Worm (Caenorhabditis elegans) whole organism, young adult: ENCODE results near the gene tab-1.
A peak's percentile ranks its signal among the peaks of the same experiment; 100 is the strongest.

Source experiments
- C17E4.6 ChIP-seq: fragments of 200-800 bp; sonication (Bioruptor generic); IDR thresholded peaks from 2 replicates; pipeline ENCODE4 v1.3.6; 2022; ENCODE audit warnings: missing genetic modification reagents, missing genetic modification characterization, missing compliant biosample characterization
- F49E8.2 ChIP-seq: sonication (generic microtip); optimal IDR thresholded peaks from 3 replicates; lab custom pipeline; 2017; ENCODE audit warnings: missing genetic modification characterization, mild to moderate bottlenecking, missing compliant biosample characterization, antibody characterized with exemption, moderate library complexity; ENCODE audit not compliant: insufficient read depth
- T07F8.4 ChIP-seq: sonication (generic microtip); optimal IDR thresholded peaks from 2 replicates; lab custom pipeline; 2016; ENCODE audit warnings: mild to moderate bottlenecking, missing genetic modification characterization, moderate library complexity, missing compliant biosample characterization
- Y53G8AR.9 ChIP-seq: fragments of 200-800 bp; sonication (Bioruptor generic); conservative IDR thresholded peaks from 2 replicates; pipeline ENCODE4 v1.3.6; 2022; ENCODE audit warnings: missing genetic modification reagents, missing genetic modification characterization, missing compliant biosample characterization
- Y95B8A.8 ChIP-seq: fragments of 200-800 bp; sonication (Bioruptor generic); IDR thresholded peaks from 2 replicates; pipeline ENCODE4 v1.3.6; 2022; ENCODE audit warnings: missing genetic modification reagents, missing genetic modification characterization, missing compliant biosample characterization
- akir-1 ChIP-seq: fragments of 200-800 bp; sonication (Bioruptor generic); optimal IDR thresholded peaks from 2 replicates; lab custom pipeline; 2018; ENCODE audit warnings: mild to moderate bottlenecking, missing genetic modification characterization, moderate library complexity, missing compliant biosample characterization
- aptf-2 ChIP-seq: fragments of 200-800 bp; sonication (Bioruptor generic); conservative IDR thresholded peaks from 2 replicates; pipeline ENCODE4 v1.3.6; 2022; ENCODE audit warnings: missing genetic modification reagents, missing genetic modification characterization, missing compliant biosample characterization
- atf-7 ChIP-seq: sonication (generic microtip); optimal IDR thresholded peaks from 2 replicates; lab custom pipeline; 2017; ENCODE audit warnings: mild to moderate bottlenecking, missing genetic modification characterization, missing compliant biosample characterization
- attf-5 ChIP-seq: fragments of 200-800 bp; sonication (Bioruptor generic); optimal IDR thresholded peaks from 2 replicates; lab custom pipeline; 2018; ENCODE audit warnings: mild to moderate bottlenecking, missing genetic modification characterization, missing compliant biosample characterization
- attf-6 ChIP-seq: fragments of 200-800 bp; sonication (Bioruptor generic); IDR thresholded peaks from 2 replicates; pipeline ENCODE4 v1.3.6; 2022; ENCODE audit warnings: missing genetic modification reagents, missing genetic modification characterization, missing compliant biosample characterization
- bed-1 ChIP-seq: fragments of 200-800 bp; sonication (Bioruptor generic); IDR thresholded peaks from 2 replicates; pipeline ENCODE4 v1.3.6; 2022; ENCODE audit warnings: missing genetic modification reagents, missing genetic modification characterization, missing compliant biosample characterization
- bed-2 ChIP-seq: fragments of 200-800 bp; sonication (Bioruptor generic); IDR thresholded peaks from 2 replicates; pipeline ENCODE4 v1.3.6; 2022; ENCODE audit warnings: missing genetic modification reagents, missing genetic modification characterization, missing compliant biosample characterization
- ccch-3 ChIP-seq: fragments of 200-800 bp; sonication (Bioruptor generic); optimal IDR thresholded peaks from 2 replicates; lab custom pipeline; 2018; ENCODE audit warnings: mild to moderate bottlenecking, missing genetic modification characterization, missing compliant biosample characterization
- cebp-1 ChIP-seq, 2 experiments: fragments of 200-800 bp in 1 of 2; sonication (Bioruptor generic) in 1 of 2; sonication (generic microtip) in 1 of 2; IDR thresholded peaks in 1 of 2; optimal IDR thresholded peaks in 1 of 2; 2 replicates each; pipeline versions ENCODE4 v1.3.6 to Lab custom; 2017 to 2022; ENCODE audit warnings: missing compliant biosample characterization in 2 of 2, missing genetic modification characterization in 2 of 2, mild to moderate bottlenecking in 1 of 2, missing genetic modification reagents in 1 of 2, moderate library complexity in 1 of 2
- ceh-91 ChIP-seq: fragments of 200-800 bp; sonication (Bioruptor generic); IDR thresholded peaks from 2 replicates; pipeline ENCODE4 v1.3.6; 2022; ENCODE audit warnings: missing genetic modification reagents, missing genetic modification characterization, missing compliant biosample characterization
- chd-7 ChIP-seq: sonication (generic microtip); optimal IDR thresholded peaks from 2 replicates; lab custom pipeline; 2016; ENCODE audit warnings: mild to moderate bottlenecking, missing genetic modification characterization, moderate library complexity, missing compliant biosample characterization
- die-1 ChIP-seq: sonication (generic microtip); optimal IDR thresholded peaks from 2 replicates; lab custom pipeline; 2016; ENCODE audit warnings: missing genotype, mild to moderate bottlenecking, missing genetic modification characterization, missing compliant biosample characterization
- dox-1 ChIP-seq: fragments of 200-800 bp; sonication (Bioruptor generic); IDR thresholded peaks from 2 replicates; pipeline ENCODE4 v1.3.6; 2022; ENCODE audit warnings: missing genetic modification reagents, missing genetic modification characterization, missing compliant biosample characterization
- dpl-1 ChIP-seq: fragments of 150-350 bp; optimal IDR thresholded peaks from 2 replicates; lab custom pipeline; 2014; ENCODE audit warnings: missing biosample characterization, missing genetic modification reagents, missing genetic modification characterization
- egrh-3 ChIP-seq: fragments of 200-800 bp; sonication (Bioruptor generic); IDR thresholded peaks from 2 replicates; pipeline ENCODE4 v1.3.6; 2022; ENCODE audit warnings: missing genetic modification reagents, missing genetic modification characterization, missing compliant biosample characterization
- ekl-4 ChIP-seq: fragments of 200-800 bp; sonication (Bioruptor generic); IDR thresholded peaks from 2 replicates; pipeline ENCODE4 v1.3.6; 2022; ENCODE audit warnings: missing genetic modification reagents, missing genetic modification characterization, missing compliant biosample characterization
- hlh-26 ChIP-seq: fragments of 200-800 bp; sonication (Bioruptor generic); conservative IDR thresholded peaks from 2 replicates; pipeline ENCODE4 v1.3.6; 2022; ENCODE audit warnings: missing genetic modification reagents, missing genetic modification characterization, missing compliant biosample characterization
- hmg-1.2 ChIP-seq: fragments of 200-800 bp; sonication (Bioruptor generic); IDR thresholded peaks from 2 replicates; pipeline ENCODE4 v1.3.6; 2022; ENCODE audit warnings: missing genetic modification reagents, missing genetic modification characterization, missing compliant biosample characterization
- let-526 ChIP-seq: fragments of 200-800 bp; sonication (Bioruptor generic); IDR thresholded peaks from 2 replicates; pipeline ENCODE4 v1.3.6; 2022; ENCODE audit warnings: missing genetic modification reagents, missing genetic modification characterization, missing compliant biosample characterization
- let-607 ChIP-seq, 2 experiments: fragments of 200-800 bp in 1 of 2; sonication (Bioruptor generic) in 1 of 2; sonication (generic microtip) in 1 of 2; optimal IDR thresholded peaks; 2 replicates each; lab custom pipeline; 2016 to 2018; ENCODE audit warnings: mild to moderate bottlenecking in 2 of 2, missing compliant biosample characterization in 2 of 2, missing genetic modification characterization in 2 of 2, moderate library complexity in 2 of 2, missing genotype in 1 of 2
- lin-54 ChIP-seq: fragments of 200-800 bp; sonication (Bioruptor generic); optimal IDR thresholded peaks from 2 replicates; lab custom pipeline; 2018; ENCODE audit warnings: mild to moderate bottlenecking, missing genetic modification characterization, missing compliant biosample characterization
- lsy-27 ChIP-seq: sonication (generic microtip); optimal IDR thresholded peaks from 2 replicates; lab custom pipeline; 2017; ENCODE audit warnings: missing genetic modification characterization, mild to moderate bottlenecking, missing compliant biosample characterization, antibody characterized with exemption, missing genotype, borderline replicate concordance; ENCODE audit not compliant: insufficient read depth
- madf-3 ChIP-seq: fragments of 200-800 bp; sonication (Bioruptor generic); IDR thresholded peaks from 2 replicates; pipeline ENCODE4 v1.3.6; 2022; ENCODE audit warnings: missing genetic modification reagents, missing genetic modification characterization, missing compliant biosample characterization
- madf-8 ChIP-seq: fragments of 200-800 bp; sonication (Bioruptor generic); conservative IDR thresholded peaks from 2 replicates; pipeline ENCODE4 v1.3.6; 2022; ENCODE audit warnings: missing genetic modification reagents, missing genetic modification characterization, missing compliant biosample characterization
- nhr-27 ChIP-seq: fragments of 200-800 bp; sonication (Bioruptor generic); optimal IDR thresholded peaks from 2 replicates; lab custom pipeline; 2018; ENCODE audit warnings: mild to moderate bottlenecking, missing genetic modification characterization, moderate library complexity, missing compliant biosample characterization
- nhr-80 ChIP-seq: sonication (generic microtip); optimal IDR thresholded peaks from 2 replicates; lab custom pipeline; 2016; ENCODE audit warnings: missing genetic modification characterization, missing compliant biosample characterization
- nhr-90 ChIP-seq: sonication (generic microtip); optimal IDR thresholded peaks from 2 replicates; lab custom pipeline; 2016; ENCODE audit warnings: missing genotype, mild to moderate bottlenecking, missing genetic modification characterization, missing compliant biosample characterization
- pbrm-1 ChIP-seq: fragments of 200-800 bp; sonication (Bioruptor generic); IDR thresholded peaks from 2 replicates; pipeline ENCODE4 v1.3.6; 2022; ENCODE audit warnings: missing genetic modification reagents, missing genetic modification characterization, missing compliant biosample characterization
- pha-4 ChIP-seq: fragments of 150-350 bp; sonication (generic microtip); optimal IDR thresholded peaks from 2 replicates; lab custom pipeline; 2014; ENCODE audit warnings: missing biosample characterization, missing genetic modification reagents, missing genetic modification characterization
- sdz-38 ChIP-seq: sonication (generic microtip); optimal IDR thresholded peaks from 2 replicates; lab custom pipeline; 2016; ENCODE audit warnings: missing genotype, missing genetic modification characterization, missing compliant biosample characterization
- snpc-3.4 ChIP-seq: sonication (generic microtip); optimal IDR thresholded peaks from 2 replicates; lab custom pipeline; 2017; ENCODE audit warnings: missing genetic modification characterization, mild to moderate bottlenecking, missing compliant biosample characterization, antibody characterized with exemption, moderate library complexity, missing genotype, missing genetic modification reagents
- tbx-9 ChIP-seq: sonication (generic microtip); optimal IDR thresholded peaks from 2 replicates; lab custom pipeline; 2016; ENCODE audit warnings: borderline replicate concordance, missing genetic modification characterization, inconsistent platforms, missing compliant biosample characterization
- tlf-1 ChIP-seq: fragments of 200-800 bp; sonication (Bioruptor generic); optimal IDR thresholded peaks from 2 replicates; lab custom pipeline; 2018; ENCODE audit warnings: mild to moderate bottlenecking, missing genetic modification characterization, missing compliant biosample characterization
- unc-62 ChIP-seq: fragments of 150-350 bp; optimal IDR thresholded peaks from 2 replicates; lab custom pipeline; 2014; ENCODE audit warnings: missing biosample characterization, missing genetic modification reagents, missing genetic modification characterization
- zfh-2 ChIP-seq: fragments of 200-800 bp; sonication (Bioruptor generic); conservative IDR thresholded peaks from 2 replicates; pipeline ENCODE4 v1.3.6; 2022; ENCODE audit warnings: missing genetic modification reagents, missing genetic modification characterization, missing compliant biosample characterization

The tab-1 gene

DNA sequence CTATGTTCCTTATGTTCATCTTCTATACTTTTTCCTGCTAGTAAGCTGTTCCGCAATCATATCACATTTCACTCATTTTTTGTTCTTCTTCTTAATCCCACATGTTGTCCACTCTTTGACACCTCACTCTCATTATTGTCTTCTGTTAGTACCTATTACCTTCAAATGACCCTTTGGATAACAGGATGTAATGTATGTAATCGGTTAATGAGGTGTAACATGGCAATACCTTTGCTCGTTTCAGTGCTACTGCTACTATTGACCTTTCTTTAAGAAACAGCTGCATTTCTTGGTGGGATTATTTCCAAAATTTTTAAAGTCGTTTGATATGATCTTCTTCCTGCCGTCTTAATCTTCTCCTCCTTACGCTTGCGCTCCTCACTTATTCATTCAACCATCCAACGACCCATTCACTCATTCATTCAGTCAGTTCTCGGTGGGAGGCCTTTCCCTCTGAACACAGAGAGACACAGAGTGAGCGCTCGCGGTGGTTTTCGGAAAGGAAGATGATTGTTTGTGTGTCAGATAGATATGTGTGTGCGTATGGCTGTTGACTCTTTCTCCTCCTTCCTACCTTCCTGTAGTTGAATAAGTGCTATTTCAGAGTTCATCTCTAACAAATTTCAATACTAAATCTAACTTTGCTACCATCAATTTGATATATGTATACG is 28.5 kb downstream of the tab-1 start:
- no peak for TF ChIP-seq nhr-27 (tag; lab: Kevin White, UChicago)
- no peak for TF ChIP-seq hlh-26 (GFP tag; lab: Robert Waterston, UW)
- no peak for TF ChIP-seq pha-4 (tag; lab: Kevin White, UChicago)
- TF ChIP-seq ekl-4 = no peak
- TF ChIP-seq F49E8.2 (tag; lab: Kevin White, UChicago) = no peak
- TF ChIP-seq bed-2 = no peak
- no peak for TF ChIP-seq ceh-91 (GFP tag; lab: Robert Waterston, UW)
- no peak for TF ChIP-seq chd-7 (tag; lab: Kevin White, UChicago)
- TF ChIP-seq lin-54 = no peak
- TF ChIP-seq tlf-1 = no peak

DNA sequence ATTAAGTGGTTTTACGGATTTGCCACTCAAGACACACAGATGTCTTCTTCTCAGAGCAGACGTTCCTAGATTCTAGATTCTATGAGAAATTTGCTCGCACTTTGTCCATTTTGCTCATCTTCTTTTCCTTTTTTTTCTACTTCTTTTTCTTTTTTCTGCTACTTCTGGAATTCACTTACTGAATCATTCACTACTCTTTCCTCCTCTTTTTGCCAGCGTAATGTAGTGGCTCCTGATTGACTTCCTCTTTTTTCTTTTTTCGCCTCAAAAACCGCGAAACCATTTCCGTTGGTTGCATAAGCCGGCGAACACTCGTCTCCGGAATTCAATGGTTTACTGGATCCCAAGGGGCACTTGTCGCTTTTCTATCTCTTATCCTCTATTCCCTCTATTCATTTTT is 29.1 kb downstream of the tab-1 start:
- TF ChIP-seq lsy-27 (no peak), let-526 (GFP tag; lab: Robert Waterston, UW) (no peak), attf-6 (GFP tag; lab: Robert Waterston, UW) (no peak), bed-2 (no peak), Y53G8AR.9 (GFP tag; lab: Robert Waterston, UW) (no peak), akir-1 (GFP tag; lab: Kevin White, UChicago) (no peak), atf-7 (tag; lab: Kevin White, UChicago) (no peak), madf-8 (GFP tag; lab: Robert Waterston, UW) (no peak), ccch-3 (no peak), bed-1 (GFP tag; lab: Robert Waterston, UW) (no peak), C17E4.6 (GFP tag; lab: Robert Waterston, UW) (no peak)

DNA sequence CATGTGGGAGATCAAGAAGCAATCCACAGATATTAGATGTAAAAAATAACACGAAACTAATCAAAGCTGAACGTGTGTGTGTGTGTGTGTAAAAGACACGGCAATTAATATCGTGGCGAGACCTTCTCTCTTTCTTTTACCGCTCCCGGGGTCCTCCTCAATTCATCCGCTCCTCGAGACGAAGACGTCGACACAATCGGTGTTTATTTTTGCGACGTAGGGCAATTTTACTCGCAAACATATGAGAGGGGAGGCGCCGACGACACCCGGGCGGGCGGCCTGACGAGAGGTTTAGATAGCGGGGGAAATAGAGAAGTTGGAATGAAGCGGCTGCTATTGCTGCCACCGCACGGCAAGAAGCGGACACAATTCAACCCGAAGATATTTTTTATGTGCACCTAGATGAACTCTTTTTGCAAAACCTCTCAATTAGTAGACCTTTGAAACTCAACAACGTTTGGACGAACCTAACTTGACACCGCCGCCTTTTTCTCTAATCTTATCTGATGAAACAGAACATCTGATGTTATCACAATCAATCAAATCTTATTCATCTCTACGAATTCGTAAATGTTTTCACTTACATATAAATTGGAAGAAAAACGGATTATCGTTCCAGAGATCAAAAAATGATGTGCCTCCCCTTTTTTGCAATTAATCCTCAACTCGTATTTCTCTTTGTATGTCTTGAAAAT is 29.7 kb downstream of the tab-1 start:
- TF ChIP-seq tlf-1 = no peak
- TF ChIP-seq zfh-2 (GFP tag; lab: Robert Waterston, UW) = peak; percentile 50; the same call in 1 of the 2 replicates
- TF ChIP-seq tbx-9 (tag; lab: Kevin White, UChicago) = no peak

DNA sequence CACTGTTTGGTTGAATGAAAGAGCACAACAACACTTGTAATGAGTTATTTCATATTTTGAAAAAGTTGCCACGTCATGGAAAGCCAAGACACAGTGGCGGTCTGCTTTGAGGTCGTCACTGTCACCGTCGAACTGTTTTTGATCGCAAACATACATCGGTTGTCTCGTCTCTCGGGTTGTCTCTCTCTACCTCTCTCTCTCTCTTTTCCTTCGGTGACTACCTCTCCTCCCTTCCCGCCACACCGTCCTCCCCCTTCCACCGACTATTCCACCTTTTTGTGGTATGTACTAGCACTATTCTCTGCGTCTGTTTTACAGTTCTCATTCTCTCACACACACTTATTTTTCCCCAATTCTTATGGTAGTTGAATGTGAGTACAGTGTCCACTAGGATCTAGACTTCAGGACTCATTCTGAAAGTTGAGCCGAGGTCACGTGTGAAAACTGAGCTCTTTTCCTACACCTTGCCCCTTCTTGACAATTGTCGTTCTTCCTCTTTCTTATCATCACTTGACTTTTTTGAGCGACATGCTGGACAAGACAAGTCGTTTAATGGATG is 30.7 kb downstream of the tab-1 start:
- peak; percentile 5 for TF ChIP-seq atf-7 (tag; lab: Kevin White, UChicago)
- peak; percentile 70 for TF ChIP-seq dox-1 (GFP tag; lab: Robert Waterston, UW)
- TF ChIP-seq nhr-80 (tag; lab: Kevin White, UChicago) = peak; percentile 87
- peak; percentile 20 for TF ChIP-seq unc-62 (GFP tag; lab: Kevin White, UChicago)
- no peak for TF ChIP-seq sdz-38 (tag; lab: Kevin White, UChicago)
- peak; percentile 16 for TF ChIP-seq nhr-90 (tag; lab: Kevin White, UChicago)
- no peak for TF ChIP-seq dpl-1 (GFP tag; lab: Kevin White, UChicago)
- no peak for TF ChIP-seq madf-3 (GFP tag; lab: Robert Waterston, UW)
- TF ChIP-seq pbrm-1 = no peak
- no peak for TF ChIP-seq Y53G8AR.9 (GFP tag; lab: Robert Waterston, UW)
- TF ChIP-seq die-1 (tag; lab: Kevin White, UChicago) = no peak
- TF ChIP-seq zfh-2 (GFP tag; lab: Robert Waterston, UW) = peak; percentile 67
- TF ChIP-seq T07F8.4 (tag; lab: Kevin White, UChicago) = no peak
- TF ChIP-seq cebp-1 (GFP tag; IDR thresholded peaks at IDR 0.05; lab: Robert Waterston, UW) = no peak
- TF ChIP-seq cebp-1 (tag; optimal IDR thresholded peaks at IDR 0.05; lab: Kevin White, UChicago) = peak; percentile 45
- no peak for TF ChIP-seq pha-4 (tag; lab: Kevin White, UChicago)
- TF ChIP-seq Y95B8A.8 (GFP tag; lab: Robert Waterston, UW) = no peak
- peak; percentile 64 for TF ChIP-seq egrh-3 (GFP tag; lab: Robert Waterston, UW)
- TF ChIP-seq hmg-1.2 = peak; percentile 24; the same call in 1 of the 2 replicates
- no peak for TF ChIP-seq let-607 (tag; optimal IDR thresholded peaks at IDR 0.05; lab: Kevin White, UChicago)
- no peak for TF ChIP-seq aptf-2
- no peak for TF ChIP-seq snpc-3.4 (tag; lab: Kevin White, UChicago)
- peak; percentile 34 for TF ChIP-seq attf-5 (GFP tag; lab: Kevin White, UChicago)
